Fruit fly (Drosophila melanogaster) whole organism, embryonic: ENCODE results near the gene CG31752.

Experiments
- ATbp ChIP-seq: fragments of 200-800 bp; sonication (Bioruptor generic); optimal IDR thresholded peaks from 2 replicates; lab custom pipeline; 2017; ENCODE audit warnings: missing biosample characterization, mild to moderate bottlenecking, missing genetic modification characterization, missing genetic modification reagents
- CG11695 ChIP-seq: fragments of 200-800 bp; sonication (Bioruptor generic); IDR thresholded peaks from 3 replicates; pipeline ENCODE4 v1.3.6; 2022; ENCODE audit warnings: missing biosample characterization, missing genetic modification characterization
- CG12104 ChIP-seq: fragments of 200-800 bp; sonication (Bioruptor generic); optimal IDR thresholded peaks from 3 replicates; lab custom pipeline; 2016; ENCODE audit warnings: missing biosample characterization, missing genetic modification characterization
- CG12769 ChIP-seq: fragments of 200-800 bp; sonication (Bioruptor generic); optimal IDR thresholded peaks from 2 replicates; lab custom pipeline; 2019; ENCODE audit warnings: missing biosample characterization, mild to moderate bottlenecking, missing genetic modification characterization, moderate library complexity
- CG13775 ChIP-seq: fragments of 200-800 bp; sonication (Bioruptor generic); optimal IDR thresholded peaks from 3 replicates; lab custom pipeline; 2017; ENCODE audit warnings: missing biosample characterization, mild to moderate bottlenecking, missing genetic modification characterization
- CG15696 ChIP-seq: fragments of 200-800 bp; sonication (Bioruptor generic); optimal IDR thresholded peaks from 2 replicates; lab custom pipeline; 2019; ENCODE audit warnings: missing biosample characterization, mild to moderate bottlenecking, missing genetic modification characterization, moderate library complexity
- CG16779 ChIP-seq: fragments of 200-800 bp; sonication (Bioruptor generic); IDR thresholded peaks from 2 replicates; pipeline ENCODE4 v1.3.6; 2022; ENCODE audit warnings: missing biosample characterization, missing genetic modification characterization
- CG16813 ChIP-seq: fragments of 200-800 bp; sonication (Bioruptor generic); IDR thresholded peaks from 3 replicates; pipeline ENCODE4 v1.3.6; 2022; ENCODE audit warnings: missing biosample characterization, missing genetic modification characterization; ENCODE audit not compliant: partially characterized antibody
- CG17361 ChIP-seq: fragments of 200-800 bp; sonication (Bioruptor generic); IDR thresholded peaks from 3 replicates; pipeline ENCODE4 v1.3.6; 2022; ENCODE audit warnings: missing biosample characterization, missing genetic modification characterization
- CG17829 ChIP-seq: fragments of 200-800 bp; optimal IDR thresholded peaks from 2 replicates; lab custom pipeline; 2019; ENCODE audit warnings: missing biosample characterization, mild to moderate bottlenecking, missing genetic modification characterization, moderate library complexity
- CG2120 ChIP-seq: fragments of 200-800 bp; sonication (Bioruptor generic); optimal IDR thresholded peaks from 3 replicates; lab custom pipeline; 2016; ENCODE audit warnings: missing biosample characterization, missing genetic modification characterization
- CG32772 ChIP-seq: fragments of 200-800 bp; sonication (Bioruptor generic); IDR thresholded peaks from 2 replicates; pipeline ENCODE4 v1.3.6; 2022; ENCODE audit warnings: missing biosample characterization, missing genetic modification characterization
- CG34422 ChIP-seq: fragments of 200-800 bp; sonication (Bioruptor generic); IDR thresholded peaks from 3 replicates; pipeline ENCODE4 v1.3.6; 2022; ENCODE audit warnings: missing biosample characterization, missing genetic modification characterization
- CG3838 ChIP-seq: fragments of 200-800 bp; sonication (Bioruptor generic); optimal IDR thresholded peaks from 3 replicates; lab custom pipeline; 2016; ENCODE audit warnings: missing biosample characterization, missing genetic modification characterization
- CG4282 ChIP-seq: fragments of 200-800 bp; sonication (Bioruptor generic); optimal IDR thresholded peaks from 2 replicates; lab custom pipeline; 2016; ENCODE audit warnings: missing biosample characterization, missing genetic modification characterization
- CG4730 ChIP-seq: fragments of 200-800 bp; sonication (Bioruptor generic); IDR thresholded peaks from 2 replicates; pipeline ENCODE4 v1.3.6; 2022; ENCODE audit warnings: missing biosample characterization, missing genetic modification characterization
- CG6272 ChIP-seq: fragments of 200-800 bp; sonication (Bioruptor generic); IDR thresholded peaks from 2 replicates; pipeline ENCODE4 v1.3.6; 2022; ENCODE audit warnings: missing biosample characterization, missing genetic modification characterization
- CG9876 ChIP-seq: fragments of 200-800 bp; sonication (Bioruptor generic); optimal IDR thresholded peaks from 2 replicates; lab custom pipeline; 2016; ENCODE audit warnings: missing biosample characterization, missing genetic modification characterization
- Doc3 ChIP-seq: fragments of 200-800 bp; sonication (Bioruptor generic); IDR thresholded peaks from 3 replicates; pipeline ENCODE4 v1.3.6; 2022; ENCODE audit warnings: missing biosample characterization, missing genetic modification characterization; ENCODE audit not compliant: partially characterized antibody
- Elba2 ChIP-seq: fragments of 200-800 bp; sonication (Bioruptor generic); optimal IDR thresholded peaks from 3 replicates; lab custom pipeline; 2016; ENCODE audit warnings: missing biosample characterization, missing genetic modification characterization
- Hsf ChIP-seq: fragments of 200-800 bp; sonication (Bioruptor generic); optimal IDR thresholded peaks from 3 replicates; lab custom pipeline; 2016; ENCODE audit warnings: missing biosample characterization, missing genetic modification characterization
- Mad ChIP-seq: fragments of 200-800 bp; sonication (Bioruptor generic); optimal IDR thresholded peaks from 2 replicates; lab custom pipeline; 2016; ENCODE audit warnings: missing biosample characterization, missing genetic modification characterization
- Meics ChIP-seq: fragments of 200-800 bp; sonication (Bioruptor generic); optimal IDR thresholded peaks from 2 replicates; lab custom pipeline; 2017; ENCODE audit warnings: missing biosample characterization, mild to moderate bottlenecking, missing genetic modification characterization
- Mes4 ChIP-seq: fragments of 200-800 bp; sonication (Bioruptor generic); optimal IDR thresholded peaks from 2 replicates; lab custom pipeline; 2016; ENCODE audit warnings: missing biosample characterization, missing genetic modification characterization
- Neu2 ChIP-seq: fragments of 200-800 bp; sonication (Bioruptor generic); optimal IDR thresholded peaks from 3 replicates; lab custom pipeline; 2016; ENCODE audit warnings: missing biosample characterization, missing genetic modification characterization, borderline replicate concordance
- Pdp1 ChIP-seq, 2 experiments: fragments of 200-800 bp; sonication (Bioruptor generic); optimal IDR thresholded peaks; 3 replicates each; lab custom pipeline; 2016; ENCODE audit warnings: missing biosample characterization in 2 of 2, missing genetic modification characterization in 2 of 2, mild to moderate bottlenecking in 1 of 2, moderate library complexity in 1 of 2
- Poxn ChIP-seq: fragments of 200-800 bp; sonication (Bioruptor generic); IDR thresholded peaks from 2 replicates; pipeline ENCODE4 v1.3.6; 2022; ENCODE audit warnings: missing biosample characterization, missing genetic modification characterization
- Ptx1 ChIP-seq: fragments of 200-800 bp; sonication (Bioruptor generic); IDR thresholded peaks from 2 replicates; pipeline ENCODE4 v1.3.6; 2022; ENCODE audit warnings: missing biosample characterization, missing genetic modification characterization
- Scr ChIP-seq: fragments of 200-800 bp; sonication (Bioruptor generic); IDR thresholded peaks from 2 replicates; pipeline ENCODE4 v1.3.6; 2022; ENCODE audit warnings: missing biosample characterization, missing genetic modification characterization; ENCODE audit not compliant: partially characterized antibody
- Usf ChIP-seq: fragments of 200-800 bp; sonication (Bioruptor generic); optimal IDR thresholded peaks from 2 replicates; lab custom pipeline; 2017; ENCODE audit warnings: missing genotype, missing biosample characterization, missing genetic modification characterization
- Xrp1 ChIP-seq: fragments of 200-800 bp; sonication (Bioruptor generic); IDR thresholded peaks from 2 replicates; pipeline ENCODE4 v1.3.6; 2022; ENCODE audit warnings: missing biosample characterization, missing genetic modification characterization
- bigmax ChIP-seq: fragments of 200-800 bp; sonication (Bioruptor generic); optimal IDR thresholded peaks from 2 replicates; lab custom pipeline; 2018; ENCODE audit warnings: missing biosample characterization, mild to moderate bottlenecking, missing genetic modification characterization
- cg ChIP-seq: fragments of 200-800 bp; sonication (Bioruptor generic); optimal IDR thresholded peaks from 3 replicates; lab custom pipeline; 2019; ENCODE audit warnings: missing biosample characterization, mild to moderate bottlenecking, missing genetic modification characterization, moderate library complexity
- croc ChIP-seq: fragments of 200-800 bp; sonication (Bioruptor generic); conservative IDR thresholded peaks from 3 replicates; pipeline ENCODE4 v1.3.6; 2022; ENCODE audit warnings: missing biosample characterization, missing genetic modification characterization
- emc ChIP-seq: fragments of 200-800 bp; sonication (Bioruptor generic); optimal IDR thresholded peaks from 2 replicates; lab custom pipeline; 2016; ENCODE audit warnings: missing biosample characterization, missing genetic modification characterization
- fru ChIP-seq: fragments of >200 bp; optimal IDR thresholded peaks from 2 replicates; lab custom pipeline; 2017
- gem ChIP-seq: fragments of 200-800 bp; sonication (Bioruptor generic); optimal IDR thresholded peaks from 2 replicates; lab custom pipeline; 2019; ENCODE audit warnings: missing biosample characterization, mild to moderate bottlenecking, missing genetic modification characterization, moderate library complexity
- nmo ChIP-seq: fragments of 200-800 bp; sonication (Bioruptor generic); optimal IDR thresholded peaks from 2 replicates; lab custom pipeline; 2018; ENCODE audit warnings: missing biosample characterization, mild to moderate bottlenecking, missing genetic modification characterization, moderate library complexity
- nom ChIP-seq: fragments of 200-800 bp; sonication (Bioruptor generic); optimal IDR thresholded peaks from 2 replicates; lab custom pipeline; 2017; ENCODE audit warnings: missing biosample characterization, missing genetic modification characterization, mild to moderate bottlenecking, moderate library complexity, missing genetic modification reagents
- odd ChIP-seq: fragments of 200-800 bp; sonication (Bioruptor generic); optimal IDR thresholded peaks from 2 replicates; lab custom pipeline; 2017; ENCODE audit warnings: missing biosample characterization, mild to moderate bottlenecking, missing genetic modification characterization
- pho ChIP-seq: fragments of 200-800 bp; sonication (Bioruptor generic); optimal IDR thresholded peaks from 2 replicates; lab custom pipeline; 2016; ENCODE audit warnings: missing biosample characterization, missing genetic modification characterization
- phol ChIP-seq: fragments of 200-800 bp; sonication (Bioruptor generic); optimal IDR thresholded peaks from 3 replicates; lab custom pipeline; 2018; ENCODE audit warnings: missing biosample characterization, mild to moderate bottlenecking, missing genetic modification characterization, moderate library complexity
- pum ChIP-seq: fragments of 200-800 bp; sonication (Bioruptor generic); optimal IDR thresholded peaks from 2 replicates; lab custom pipeline; 2016; ENCODE audit warnings: missing biosample characterization, missing genetic modification characterization
- pzg ChIP-seq: fragments of 200-800 bp; sonication (Bioruptor generic); optimal IDR thresholded peaks from 3 replicates; lab custom pipeline; 2018; ENCODE audit warnings: missing biosample characterization, mild to moderate bottlenecking, missing genetic modification characterization, moderate library complexity
- row ChIP-seq: fragments of 200-800 bp; sonication (Bioruptor generic); IDR thresholded peaks from 3 replicates; pipeline ENCODE4 v1.3.6; 2022; ENCODE audit warnings: missing biosample characterization, missing genetic modification characterization
- sc ChIP-seq, 3 experiments: fragments of >200 bp in 2 of 3; fragments of 200-800 bp in 1 of 3; sonication (Bioruptor generic) in 1 of 3; optimal IDR thresholded peaks; 2 replicates in 2 of 3; 3 replicates in 1 of 3; lab custom pipeline; 2017; ENCODE audit warnings: mild to moderate bottlenecking in 1 of 3, missing biosample characterization in 1 of 3, missing genetic modification characterization in 1 of 3, missing genetic modification reagents in 1 of 3
- sens ChIP-seq: fragments of 200-800 bp; sonication (Bioruptor generic); peaks from one replicate; lab custom pipeline; 2016; ENCODE audit warnings: missing biosample characterization, missing genetic modification characterization
- sim ChIP-seq: fragments of 200-800 bp; sonication (Bioruptor generic); IDR thresholded peaks from 2 replicates; pipeline ENCODE4 v1.3.6; 2022; ENCODE audit warnings: missing biosample characterization, missing genetic modification characterization
- sug ChIP-seq: fragments of 200-800 bp; optimal IDR thresholded peaks from 2 replicates; lab custom pipeline; 2019; ENCODE audit warnings: missing biosample characterization, mild to moderate bottlenecking, missing genetic modification characterization, moderate library complexity
- tio ChIP-seq: fragments of 200-800 bp; sonication (Bioruptor generic); optimal IDR thresholded peaks from 2 replicates; lab custom pipeline; 2017; ENCODE audit warnings: missing biosample characterization, missing genetic modification characterization, inconsistent platforms
- trem ChIP-seq: fragments of 200-800 bp; optimal IDR thresholded peaks from 3 replicates; lab custom pipeline; 2019; ENCODE audit warnings: missing biosample characterization, mild to moderate bottlenecking, missing genetic modification characterization, moderate library complexity
- z ChIP-seq: fragments of 200-800 bp; sonication (Bioruptor generic); IDR thresholded peaks from 3 replicates; pipeline ENCODE4 v1.3.6; 2022; ENCODE audit warnings: missing biosample characterization, missing genetic modification characterization

CG31752 gene

dm6 chr2L:18822805-18823204 is 18.3 kb downstream of the CG31752 start (continued):
- TF ChIP-seq CG32772 (GFP tag; lab: Robert Waterston, UW) (no peak), Xrp1 (GFP tag; lab: Robert Waterston, UW) (peak; percentile 77), cg (no peak), CG13775 (no peak), CG9876 (no peak), tio (GFP tag; lab: Kevin White, UChicago) (peak; percentile 3), bigmax (GFP tag; lab: Kevin White, UChicago) (no peak), trem (tag; lab: Kevin White, UChicago) (no peak), gem (tag; lab: Kevin White, UChicago) (peak; percentile 43), CG16813 (GFP tag; lab: Robert Waterston, UW) (no peak), CG4730 (GFP tag; lab: Robert Waterston, UW) (0 out of 2 replicates have a peak, but pooled peaks have one; percentile 15), pho (GFP tag; lab: Kevin White, UChicago) (no peak), CG2120 (GFP tag; lab: Kevin White, UChicago) (no peak), CG16779 (no peak), Doc3 (GFP tag; lab: Robert Waterston, UW) (no peak), Mad (no peak), CG11695 (GFP tag; lab: Robert Waterston, UW) (peak; percentile 48; the same call in 1 of the 3 replicates), sim (GFP tag; lab: Robert Waterston, UW) (no peak), CG34422 (no peak), Neu2 (no peak), CG6272 (no peak), CG12769 (tag; lab: Kevin White, UChicago) (no peak), pum (GFP tag; lab: Kevin White, UChicago) (no peak), Ptx1 (GFP tag; lab: Robert Waterston, UW) (no peak), ATbp (GFP tag; lab: Kevin White, UChicago) (peak; percentile 80), CG17361 (GFP tag; lab: Robert Waterston, UW) (peak; percentile 42; the same call in 2 of the 3 replicates), nmo (GFP tag; lab: Kevin White, UChicago) (no peak), sens (GFP tag; lab: Kevin White, UChicago) (peak; percentile 85), CG17829 (tag; lab: Kevin White, UChicago) (no peak), CG15696 (tag; lab: Kevin White, UChicago) (peak; percentile 77), Elba2 (GFP tag; lab: Kevin White, UChicago) (no peak), CG4282 (no peak), sug (tag; lab: Kevin White, UChicago) (no peak), odd (GFP tag; lab: Kevin White, UChicago) (peak; percentile 18), CG12104 (no peak), row (GFP tag; lab: Robert Waterston, UW) (no peak), Meics (GFP tag; lab: Kevin White, UChicago) (peak; percentile 23), Pdp1 (GFP tag; optimal IDR thresholded peaks at IDR 0.05; lab: Kevin White, UChicago) (no peak), nom (GFP tag; lab: Kevin White, UChicago) (no peak), fru (lab: Kevin White, UChicago) (no peak), phol (no peak), CG3838 (GFP tag; lab: Kevin White, UChicago) (peak; percentile 4), Usf (no peak), Mes4 (peak; percentile 42), Scr (GFP tag; lab: Robert Waterston, UW) (no peak), sc (optimal IDR thresholded peaks at IDR 0.05; lab: Kevin White, UChicago) (no peak), sc (GFP tag; optimal IDR thresholded peaks at IDR 0.05; lab: Kevin White, UChicago) (peak; percentile 47), z (0 out of 3 replicates have a peak, but pooled peaks have one; percentile 45), Hsf (GFP tag; lab: Kevin White, UChicago) (no peak), emc (no peak), croc (no peak), pzg (GFP tag; lab: Kevin White, UChicago) (no peak), Poxn (GFP tag; lab: Robert Waterston, UW) (no peak)
